Fruit fly (Drosophila melanogaster) whole organism, prepupa: ENCODE data around the gene CG43338.
A peak's percentile ranks its signal among the peaks of the same experiment; 100 is the strongest.

Experiments used
- CG10669 ChIP-seq: fragments of 200-800 bp; sonication (Bioruptor generic); optimal IDR thresholded peaks from 3 replicates; lab custom pipeline; 2018; ENCODE audit warnings: missing biosample characterization, mild to moderate bottlenecking, missing genetic modification characterization, moderate library complexity
- CG11294 ChIP-seq: fragments of 200-800 bp; sonication (Bioruptor generic); IDR thresholded peaks from 2 replicates; pipeline ENCODE4 v1.3.6; 2022; ENCODE audit warnings: missing biosample characterization, missing genetic modification characterization
- CG11762 ChIP-seq: fragments of 200-800 bp; sonication (Bioruptor generic); optimal IDR thresholded peaks from 3 replicates; lab custom pipeline; 2016; ENCODE audit warnings: missing biosample characterization, missing genetic modification characterization; ENCODE audit not compliant: insufficient read depth
- CG15336 ChIP-seq: fragments of 200-800 bp; sonication (Bioruptor generic); IDR thresholded peaks from 2 replicates; pipeline ENCODE4 v1.3.6; 2022; ENCODE audit warnings: missing biosample characterization, missing genetic modification characterization
- CG1621 ChIP-seq: fragments of 200-800 bp; sonication (Bioruptor generic); optimal IDR thresholded peaks from 3 replicates; lab custom pipeline; 2018; ENCODE audit warnings: missing biosample characterization, mild to moderate bottlenecking, missing genetic modification characterization
- CG16779 ChIP-seq: fragments of 200-800 bp; sonication (Bioruptor generic); optimal IDR thresholded peaks from 3 replicates; lab custom pipeline; 2017; ENCODE audit warnings: missing biosample characterization, mild to moderate bottlenecking, missing genetic modification characterization
- CG31627 ChIP-seq: fragments of 200-800 bp; sonication (Bioruptor generic); optimal IDR thresholded peaks from 3 replicates; lab custom pipeline; 2016; ENCODE audit warnings: missing biosample characterization, missing genetic modification characterization
- CG32006 ChIP-seq: fragments of 200-800 bp; sonication (Bioruptor generic); optimal IDR thresholded peaks from 3 replicates; lab custom pipeline; 2017; ENCODE audit warnings: missing biosample characterization, mild to moderate bottlenecking, missing genetic modification characterization
- CG34406 ChIP-seq: fragments of 200-800 bp; sonication (Bioruptor generic); optimal IDR thresholded peaks from 3 replicates; lab custom pipeline; 2016; ENCODE audit warnings: missing biosample characterization, missing genetic modification characterization
- CG6163 ChIP-seq: fragments of 200-800 bp; sonication (Bioruptor generic); IDR thresholded peaks from 3 replicates; pipeline ENCODE4 v1.3.6; 2022; ENCODE audit warnings: missing biosample characterization, missing genetic modification characterization
- CG6792 ChIP-seq: fragments of 200-800 bp; sonication (Bioruptor generic); optimal IDR thresholded peaks from 3 replicates; lab custom pipeline; 2016; ENCODE audit warnings: missing biosample characterization, missing genetic modification characterization
- CG6808 ChIP-seq: fragments of 200-800 bp; sonication (Bioruptor generic); optimal IDR thresholded peaks from 3 replicates; lab custom pipeline; 2017; ENCODE audit warnings: missing biosample characterization, missing genetic modification characterization, mild to moderate bottlenecking, moderate library complexity, missing genetic modification reagents
- CG7368 ChIP-seq: fragments of 200-800 bp; sonication (Bioruptor generic); optimal IDR thresholded peaks from 3 replicates; lab custom pipeline; 2016; ENCODE audit warnings: missing biosample characterization, missing genetic modification characterization
- CG8119 ChIP-seq: fragments of 200-800 bp; sonication (Bioruptor generic); IDR thresholded peaks from 3 replicates; pipeline ENCODE4 v1.3.6; 2022; ENCODE audit warnings: missing biosample characterization, missing genetic modification characterization
- CG8319 ChIP-seq: fragments of 200-800 bp; sonication (Bioruptor generic); optimal IDR thresholded peaks from 3 replicates; lab custom pipeline; 2016; ENCODE audit warnings: missing biosample characterization, missing genetic modification characterization
- CG8632 ChIP-seq: fragments of 200-800 bp; sonication (Bioruptor generic); optimal IDR thresholded peaks from 3 replicates; lab custom pipeline; 2016; ENCODE audit warnings: missing biosample characterization, missing genetic modification characterization
- CG9139 ChIP-seq: fragments of 200-800 bp; sonication (Bioruptor generic); optimal IDR thresholded peaks from 3 replicates; lab custom pipeline; 2017; ENCODE audit warnings: missing biosample characterization, mild to moderate bottlenecking, missing genetic modification characterization
- Eip75B ChIP-seq: fragments of 200-800 bp; sonication (Bioruptor generic); optimal IDR thresholded peaks from 3 replicates; lab custom pipeline; 2016; ENCODE audit warnings: missing biosample characterization, missing genetic modification characterization
- Eip93F ChIP-seq: fragments of 200-800 bp; sonication (Bioruptor generic); optimal IDR thresholded peaks from 2 replicates; lab custom pipeline; 2016; ENCODE audit warnings: missing biosample characterization, mild to moderate bottlenecking, missing genetic modification characterization
- Ets21C ChIP-seq: fragments of 200-800 bp; sonication (Bioruptor generic); optimal IDR thresholded peaks from 3 replicates; lab custom pipeline; 2016; ENCODE audit warnings: missing biosample characterization, missing genetic modification characterization
- Ets96B ChIP-seq: fragments of 200-800 bp; optimal IDR thresholded peaks from 2 replicates; lab custom pipeline; 2019; ENCODE audit warnings: missing biosample characterization, mild to moderate bottlenecking, missing genetic modification characterization, moderate library complexity
- Gug ChIP-seq: fragments of 200-800 bp; sonication (Bioruptor generic); IDR thresholded peaks from 2 replicates; pipeline ENCODE4 v1.3.6; 2022; ENCODE audit warnings: missing biosample characterization, missing genetic modification characterization
- Hr38 ChIP-seq: sonication (Bioruptor generic); optimal IDR thresholded peaks from 2 replicates; lab custom pipeline; 2016; ENCODE audit warnings: missing biosample characterization, missing genetic modification characterization
- Hr39 ChIP-seq: fragments of 200-800 bp; sonication (Bioruptor generic); optimal IDR thresholded peaks from 2 replicates; lab custom pipeline; 2016; ENCODE audit warnings: missing biosample characterization, missing genetic modification characterization
- Lpt ChIP-seq: fragments of 200-800 bp; sonication (Bioruptor generic); optimal IDR thresholded peaks from 3 replicates; lab custom pipeline; 2016; ENCODE audit warnings: missing biosample characterization, missing genetic modification characterization
- Met ChIP-seq: fragments of 200-800 bp; sonication (Bioruptor generic); optimal IDR thresholded peaks from 3 replicates; lab custom pipeline; 2016; ENCODE audit warnings: missing biosample characterization, missing genetic modification characterization
- OdsH ChIP-seq: fragments of 200-800 bp; sonication (Bioruptor generic); optimal IDR thresholded peaks from 3 replicates; lab custom pipeline; 2016; ENCODE audit warnings: missing biosample characterization, missing genetic modification characterization
- Smox ChIP-seq: fragments of 200-800 bp; sonication (Bioruptor generic); optimal IDR thresholded peaks from 3 replicates; lab custom pipeline; 2016; ENCODE audit warnings: missing biosample characterization, missing genetic modification characterization
- Sox102F ChIP-seq: fragments of 200-800 bp; sonication (Bioruptor generic); optimal IDR thresholded peaks from 2 replicates; lab custom pipeline; 2016; ENCODE audit warnings: missing biosample characterization, mild to moderate bottlenecking, missing genetic modification characterization
- Sox14 ChIP-seq: fragments of 200-800 bp; sonication (Bioruptor generic); optimal IDR thresholded peaks from 3 replicates; lab custom pipeline; 2016; ENCODE audit warnings: missing biosample characterization, missing genetic modification characterization
- Sox15 ChIP-seq: fragments of 200-800 bp; sonication (Bioruptor generic); optimal IDR thresholded peaks from 3 replicates; lab custom pipeline; 2016; ENCODE audit warnings: missing biosample characterization, missing genetic modification characterization
- achi ChIP-seq: fragments of 200-800 bp; sonication (Bioruptor generic); optimal IDR thresholded peaks from 3 replicates; lab custom pipeline; 2016; ENCODE audit warnings: missing biosample characterization, missing genetic modification characterization
- acj6 ChIP-seq: fragments of 200-800 bp; sonication (Bioruptor generic); optimal IDR thresholded peaks from 3 replicates; lab custom pipeline; 2016; ENCODE audit warnings: missing biosample characterization, missing genetic modification characterization
- cyc ChIP-seq: fragments of 200-800 bp; sonication (Bioruptor generic); optimal IDR thresholded peaks from 3 replicates; lab custom pipeline; 2016; ENCODE audit warnings: missing biosample characterization, missing genetic modification characterization
- dac ChIP-seq: fragments of 200-800 bp; sonication (Bioruptor generic); optimal IDR thresholded peaks from 2 replicates; lab custom pipeline; 2017; ENCODE audit warnings: missing biosample characterization, mild to moderate bottlenecking, missing genetic modification characterization
- dsx ChIP-seq: fragments of 200-800 bp; optimal IDR thresholded peaks from 3 replicates; lab custom pipeline; 2019; ENCODE audit warnings: missing biosample characterization, mild to moderate bottlenecking, missing genetic modification characterization, moderate library complexity; ENCODE audit not compliant: poor library complexity, severe bottlenecking
- esn ChIP-seq: fragments of 200-800 bp; sonication (Bioruptor generic); optimal IDR thresholded peaks from 2 replicates; lab custom pipeline; 2016; ENCODE audit warnings: missing biosample characterization, mild to moderate bottlenecking, missing genetic modification characterization, moderate library complexity
- fd59A ChIP-seq: fragments of 200-800 bp; sonication (Bioruptor generic); optimal IDR thresholded peaks from 2 replicates; lab custom pipeline; 2017; ENCODE audit warnings: missing biosample characterization, mild to moderate bottlenecking, missing genetic modification characterization, missing genetic modification reagents
- fd85E ChIP-seq: fragments of 200-800 bp; sonication (Bioruptor generic); optimal IDR thresholded peaks from 3 replicates; lab custom pipeline; 2016; ENCODE audit warnings: missing biosample characterization, missing genetic modification characterization
- fkh ChIP-seq: fragments of 200-800 bp; sonication (Bioruptor generic); optimal IDR thresholded peaks from 3 replicates; lab custom pipeline; 2017; ENCODE audit warnings: missing biosample characterization, mild to moderate bottlenecking, missing genetic modification characterization, moderate library complexity
- lz ChIP-seq: fragments of 200-800 bp; sonication (Bioruptor generic); optimal IDR thresholded peaks from 3 replicates; lab custom pipeline; 2016; ENCODE audit warnings: missing biosample characterization, missing genetic modification characterization
- net ChIP-seq: fragments of 200-800 bp; sonication (Bioruptor generic); optimal IDR thresholded peaks from 3 replicates; lab custom pipeline; 2016; ENCODE audit warnings: missing biosample characterization, missing genetic modification characterization
- pdm3 ChIP-seq: fragments of 200-800 bp; sonication (Bioruptor generic); optimal IDR thresholded peaks from 3 replicates; lab custom pipeline; 2016; ENCODE audit warnings: missing biosample characterization, missing genetic modification characterization
- salr ChIP-seq, 2 experiments: fragments of 200-800 bp; sonication (Bioruptor generic); optimal IDR thresholded peaks; 3 replicates each; lab custom pipeline; 2016 to 2018; ENCODE audit warnings: missing biosample characterization in 2 of 2, missing genetic modification characterization in 2 of 2, mild to moderate bottlenecking in 1 of 2
- spab ChIP-seq: fragments of 200-800 bp; sonication (Bioruptor generic); optimal IDR thresholded peaks from 2 replicates; lab custom pipeline; 2017; ENCODE audit warnings: missing biosample characterization, mild to moderate bottlenecking, missing genetic modification characterization, missing genetic modification reagents
- ss ChIP-seq, 2 experiments: fragments of 200-800 bp; sonication (Bioruptor generic); optimal IDR thresholded peaks; 2 replicates in 1 of 2; 3 replicates in 1 of 2; lab custom pipeline; 2017 to 2018; ENCODE audit warnings: mild to moderate bottlenecking in 2 of 2, missing biosample characterization in 2 of 2, missing genetic modification characterization in 2 of 2, moderate library complexity in 1 of 2
- vri ChIP-seq: fragments of 200-800 bp; sonication (Bioruptor generic); optimal IDR thresholded peaks from 3 replicates; lab custom pipeline; 2016; ENCODE audit warnings: missing biosample characterization, mild to moderate bottlenecking, missing genetic modification characterization

The CG43338 gene

DNA sequence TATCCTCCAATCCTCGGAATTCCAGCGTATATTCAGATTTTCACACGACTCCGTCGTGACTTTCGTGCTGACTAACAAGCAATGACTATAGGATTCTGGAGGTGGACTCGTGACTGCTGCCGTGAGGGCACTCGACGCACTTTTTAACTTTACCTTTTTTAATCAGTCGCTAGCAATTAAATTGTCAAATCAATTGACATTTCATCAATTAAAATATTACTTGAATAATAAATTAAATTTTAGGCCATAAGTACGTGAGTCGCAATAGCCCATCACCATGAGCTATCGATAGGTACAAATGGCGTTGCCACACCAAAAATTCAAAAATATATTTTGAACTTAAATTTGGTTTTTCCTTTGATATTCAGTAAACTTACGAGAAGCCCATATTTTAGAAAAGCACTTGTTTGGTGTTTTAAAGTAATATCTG lies 34.6 kb upstream of the CG43338 start, which contains the start of gene Jwa (continued):
- TF ChIP-seq CG6163, result peak; percentile 85
- TF ChIP-seq Hr38 (GFP tag; lab: Kevin White, UChicago), result peak; percentile 59
- peak; percentile 92 for TF ChIP-seq CG6792 (GFP tag; lab: Kevin White, UChicago)
- peak; percentile 90 for TF ChIP-seq Lpt (GFP tag; lab: Kevin White, UChicago)
- TF ChIP-seq spab (GFP tag; lab: Kevin White, UChicago), result no peak
- TF ChIP-seq Ets21C, result peak; percentile 82
- peak; percentile 67 for TF ChIP-seq CG7368
- peak; percentile 50 for TF ChIP-seq fd59A (GFP tag; lab: Kevin White, UChicago)
- TF ChIP-seq OdsH, result peak; percentile 87
- TF ChIP-seq CG32006 (GFP tag; lab: Kevin White, UChicago), result peak; percentile 91
- peak; percentile 84 for TF ChIP-seq dac
- TF ChIP-seq Eip75B (GFP tag; lab: Kevin White, UChicago), result peak; percentile 86
- peak; percentile 93 for TF ChIP-seq vri
- TF ChIP-seq esn, result peak; percentile 97
- no peak for TF ChIP-seq CG9139
- TF ChIP-seq ss (GFP tag; optimal IDR thresholded peaks at IDR 0.05; lab: Kevin White, UChicago), result peak in 1 of 2 experiments; percentile 63

DNA sequence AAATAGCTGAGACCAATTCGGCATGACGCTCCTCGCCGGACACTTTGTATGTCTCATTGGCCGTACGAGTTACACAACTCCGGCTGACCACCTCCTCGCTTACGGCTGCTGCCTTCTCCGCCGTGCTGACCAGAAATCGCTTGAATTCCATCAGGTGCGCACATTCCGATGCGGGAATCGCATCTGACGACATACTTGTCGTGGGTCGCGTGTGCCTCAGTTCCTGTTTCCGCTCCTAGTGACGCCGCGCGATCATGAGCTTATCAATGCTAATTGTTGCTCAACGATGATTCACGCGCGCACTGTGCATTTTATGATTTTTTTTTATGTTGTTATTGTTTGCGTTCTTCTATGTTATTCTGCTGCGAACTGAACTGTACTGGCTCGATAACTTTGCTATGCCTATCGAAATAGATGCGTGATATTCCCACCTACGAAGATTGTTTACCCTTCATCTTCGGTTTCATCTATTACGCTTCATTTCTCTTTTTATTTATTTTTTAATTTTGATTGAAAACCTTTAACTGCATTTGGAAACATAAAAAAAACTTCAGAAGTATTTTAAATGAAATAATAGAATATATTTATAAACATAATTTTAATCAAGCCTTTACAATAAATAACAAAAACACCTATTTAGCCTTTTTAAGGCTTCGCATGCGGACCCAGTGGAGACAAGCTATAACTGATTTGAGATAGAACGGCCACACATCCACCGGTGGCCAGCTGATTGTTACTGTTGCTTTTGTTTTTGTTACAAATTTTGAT lies 31.9 kb upstream of the CG43338 start, which contains the start of the genes CG10376 and CG10343:
TSS of gene CG10376 (minus strand) at position 385 of the 768 bp plus-strand sequence.
TSS of gene CG10343 (plus strand) at position 753 of the 768 bp plus-strand sequence.
- TF ChIP-seq Met, result no peak
- TF ChIP-seq ss (GFP tag; optimal IDR thresholded peaks at IDR 0.05; lab: Kevin White, UChicago), result peak in 1 of 2 experiments; percentile 83
- peak; percentile 82 for TF ChIP-seq acj6 (GFP tag; lab: Kevin White, UChicago)
- peak; percentile 87 for TF ChIP-seq Ets96B
- TF ChIP-seq CG34406, result peak; percentile 84
- TF ChIP-seq Hr38 (GFP tag; lab: Kevin White, UChicago), result no peak
- peak; percentile 91 for TF ChIP-seq fkh (GFP tag; lab: Kevin White, UChicago)
- peak; percentile 42 for TF ChIP-seq CG1621
- TF ChIP-seq net (GFP tag; lab: Kevin White, UChicago), result peak; percentile 60
- TF ChIP-seq fd85E (GFP tag; lab: Kevin White, UChicago), result no peak
- peak; percentile 83 for TF ChIP-seq Sox14 (GFP tag; lab: Kevin White, UChicago)
- peak; percentile 77 for TF ChIP-seq CG15336
- TF ChIP-seq Eip75B (GFP tag; lab: Kevin White, UChicago), result no peak
- TF ChIP-seq CG11762 (GFP tag; lab: Kevin White, UChicago), result peak; percentile 40
- peak; percentile 75 for TF ChIP-seq Lpt (GFP tag; lab: Kevin White, UChicago)
- peak; percentile 77 for TF ChIP-seq CG6808 (GFP tag; lab: Kevin White, UChicago)
- peak; percentile 68 for TF ChIP-seq lz (GFP tag; lab: Kevin White, UChicago)
- no peak for TF ChIP-seq spab (GFP tag; lab: Kevin White, UChicago)
- no peak for TF ChIP-seq CG9139
- peak; percentile 71 for TF ChIP-seq fd59A (GFP tag; lab: Kevin White, UChicago)
- peak; percentile 88 for TF ChIP-seq Sox15 (GFP tag; lab: Kevin White, UChicago)
- TF ChIP-seq Gug (GFP tag; lab: Robert Waterston, UW), result peak; percentile 85
- TF ChIP-seq Sox102F (GFP tag; lab: Kevin White, UChicago), result no peak
- TF ChIP-seq Eip93F (GFP tag; lab: Kevin White, UChicago), result no peak
- TF ChIP-seq CG16779 (tag; lab: Kevin White, UChicago), result no peak
- TF ChIP-seq salr (GFP tag; optimal IDR thresholded peaks at IDR 0.05; lab: Kevin White, UChicago), result peak; percentile 54 to 80
- peak; percentile 85 for TF ChIP-seq CG8119 (GFP tag; lab: Robert Waterston, UW)
- TF ChIP-seq Hr39 (GFP tag; lab: Kevin White, UChicago), result peak; percentile 75
- TF ChIP-seq OdsH, result peak; percentile 89
- peak; percentile 81 for TF ChIP-seq CG10669 (GFP tag; lab: Kevin White, UChicago)
- peak; percentile 73 for TF ChIP-seq cyc (GFP tag; lab: Kevin White, UChicago)
- TF ChIP-seq pdm3 (GFP tag; lab: Kevin White, UChicago), result no peak
- peak; percentile 84 for TF ChIP-seq dsx (GFP tag; lab: Kevin White, UChicago)
- peak; percentile 79 for TF ChIP-seq CG31627 (GFP tag; lab: Kevin White, UChicago)
- peak; percentile 59 for TF ChIP-seq CG8319
- peak; percentile 84 for TF ChIP-seq CG11294 (GFP tag; lab: Robert Waterston, UW)
- peak; percentile 65 for TF ChIP-seq Ets21C
- no peak for TF ChIP-seq Smox (GFP tag; lab: Kevin White, UChicago)
- TF ChIP-seq CG8632 (GFP tag; lab: Kevin White, UChicago), result peak; percentile 82
- TF ChIP-seq achi (GFP tag; lab: Kevin White, UChicago), result peak; percentile 82
- peak; percentile 55 for TF ChIP-seq CG7368
